Fruit fly (Drosophila melanogaster) whole organism, embryonic: ENCODE measurements around the gene Fatp1.
A peak's percentile ranks its signal among the peaks of the same experiment; 100 is the strongest.

Experiments
- Asciz ChIP-seq: fragments of 200-800 bp; sonication (Bioruptor generic); optimal IDR thresholded peaks from 2 replicates; lab custom pipeline; 2017; ENCODE audit warnings: missing biosample characterization, mild to moderate bottlenecking, missing genetic modification characterization, missing genetic modification reagents
- Awh ChIP-seq: fragments of 200-800 bp; sonication (Bioruptor generic); IDR thresholded peaks from 2 replicates; pipeline ENCODE4, ENCODE4 v1.3.6; 2022; ENCODE audit warnings: missing biosample characterization, missing genetic modification characterization
- B-H1 ChIP-seq: fragments of 200-800 bp; sonication (Bioruptor generic); IDR thresholded peaks from 3 replicates; pipeline ENCODE4 v1.3.6; 2022; ENCODE audit warnings: missing biosample characterization, missing genetic modification characterization
- Bgb ChIP-seq: fragments of 200-800 bp; sonication (Bioruptor generic); IDR thresholded peaks from 2 replicates; pipeline ENCODE4 v1.3.6; 2022; ENCODE audit warnings: missing biosample characterization, missing genetic modification characterization; ENCODE audit not compliant: partially characterized antibody
- CG10267 ChIP-seq: fragments of 200-800 bp; sonication (Bioruptor generic); optimal IDR thresholded peaks from 2 replicates; lab custom pipeline; 2018; ENCODE audit warnings: missing biosample characterization, mild to moderate bottlenecking, missing genetic modification characterization, moderate library complexity
- CG11247 ChIP-seq: fragments of 200-800 bp; sonication (Bioruptor generic); IDR thresholded peaks from 2 replicates; pipeline ENCODE4 v1.3.6; 2022; ENCODE audit warnings: missing biosample characterization, missing genetic modification characterization
- CG11696 ChIP-seq: fragments of 200-800 bp; sonication (Bioruptor generic); IDR thresholded peaks from 2 replicates; pipeline ENCODE4 v1.3.6; 2022; ENCODE audit warnings: missing biosample characterization, missing genetic modification characterization
- CG13624 ChIP-seq: fragments of 200-800 bp; sonication (Bioruptor generic); optimal IDR thresholded peaks from 2 replicates; lab custom pipeline; 2016; ENCODE audit warnings: missing biosample characterization, missing genetic modification characterization
- CG14050 ChIP-seq: fragments of 200-800 bp; sonication (Bioruptor generic); IDR thresholded peaks from 3 replicates; pipeline ENCODE4 v1.3.6; 2022; ENCODE audit warnings: missing biosample characterization, missing genetic modification characterization
- CG15601 ChIP-seq: fragments of 200-800 bp; sonication (Bioruptor generic); optimal IDR thresholded peaks from 3 replicates; lab custom pipeline; 2019; ENCODE audit warnings: missing biosample characterization, mild to moderate bottlenecking, missing genetic modification characterization, moderate library complexity
- CG16779 ChIP-seq: fragments of 200-800 bp; sonication (Bioruptor generic); IDR thresholded peaks from 2 replicates; pipeline ENCODE4 v1.3.6; 2022; ENCODE audit warnings: missing biosample characterization, missing genetic modification characterization
- CG18262 ChIP-seq: fragments of 200-800 bp; optimal IDR thresholded peaks from 3 replicates; lab custom pipeline; 2019; ENCODE audit warnings: missing biosample characterization, mild to moderate bottlenecking, missing genetic modification characterization, moderate library complexity
- CG32767 ChIP-seq: fragments of 200-800 bp; sonication (Bioruptor generic); IDR thresholded peaks from 2 replicates; pipeline ENCODE4 v1.3.6; 2022; ENCODE audit warnings: missing biosample characterization, missing genetic modification characterization
- CG33557 ChIP-seq: fragments of 200-800 bp; sonication (Bioruptor generic); optimal IDR thresholded peaks from 2 replicates; lab custom pipeline; 2019; ENCODE audit warnings: missing biosample characterization, mild to moderate bottlenecking, missing genetic modification characterization, moderate library complexity
- CG4404 ChIP-seq: fragments of 200-800 bp; sonication (Bioruptor generic); IDR thresholded peaks from 2 replicates; pipeline ENCODE4 v1.3.6; 2022; ENCODE audit warnings: missing biosample characterization, missing genetic modification characterization
- CG4854 ChIP-seq: fragments of 200-800 bp; sonication (Bioruptor generic); optimal IDR thresholded peaks from 2 replicates; lab custom pipeline; 2016; ENCODE audit warnings: missing biosample characterization, missing genetic modification characterization, inconsistent platforms
- CG6175 ChIP-seq: fragments of 200-800 bp; sonication (Bioruptor generic); IDR thresholded peaks from 3 replicates; pipeline ENCODE4 v1.3.6; 2022; ENCODE audit warnings: missing biosample characterization, missing genetic modification characterization
- CG7786 ChIP-seq: fragments of 200-800 bp; sonication (Bioruptor generic); optimal IDR thresholded peaks from 2 replicates; lab custom pipeline; 2016; ENCODE audit warnings: missing biosample characterization, missing genetic modification characterization
- CG8388 ChIP-seq: fragments of 200-800 bp; sonication (Bioruptor generic); optimal IDR thresholded peaks from 2 replicates; lab custom pipeline; 2019; ENCODE audit warnings: missing biosample characterization, mild to moderate bottlenecking, missing genetic modification characterization, moderate library complexity
- CHES-1-like ChIP-seq: fragments of 200-800 bp; sonication (Bioruptor generic); optimal IDR thresholded peaks from 2 replicates; lab custom pipeline; 2016; ENCODE audit warnings: missing biosample characterization, missing genetic modification characterization
- Doc2 ChIP-seq: fragments of 200-800 bp; sonication (Bioruptor generic); IDR thresholded peaks from 2 replicates; pipeline ENCODE4 v1.3.6; 2022; ENCODE audit warnings: missing biosample characterization, missing genetic modification characterization
- Fer1 ChIP-seq: fragments of 200-800 bp; sonication (Bioruptor generic); optimal IDR thresholded peaks from 2 replicates; lab custom pipeline; 2017; ENCODE audit warnings: missing biosample characterization, mild to moderate bottlenecking, missing genetic modification characterization
- Fer3 ChIP-seq: fragments of 200-800 bp; sonication (Bioruptor generic); optimal IDR thresholded peaks from 2 replicates; lab custom pipeline; 2018; ENCODE audit warnings: missing biosample characterization, mild to moderate bottlenecking, missing genetic modification characterization, moderate library complexity
- HmgD ChIP-seq: fragments of 200-800 bp; sonication (Bioruptor generic); optimal IDR thresholded peaks from 3 replicates; lab custom pipeline; 2016; ENCODE audit warnings: missing biosample characterization, missing genetic modification characterization
- Hmr ChIP-seq: fragments of 200-800 bp; sonication (Bioruptor generic); optimal IDR thresholded peaks from 3 replicates; lab custom pipeline; 2017; ENCODE audit warnings: mild to moderate bottlenecking, missing biosample characterization, missing genetic modification reagents, missing genetic modification characterization
- MBD-R2 ChIP-seq: fragments of 200-800 bp; sonication (Bioruptor generic); IDR thresholded peaks from 2 replicates; pipeline ENCODE4 v1.3.6; 2022; ENCODE audit warnings: missing biosample characterization, missing genetic modification characterization
- Nf-YA ChIP-seq: fragments of 200-800 bp; sonication (Bioruptor generic); IDR thresholded peaks from 2 replicates; pipeline ENCODE4 v1.3.6; 2022; ENCODE audit warnings: missing biosample characterization, missing genetic modification characterization
- Pdp1 ChIP-seq, 2 experiments: fragments of 200-800 bp; sonication (Bioruptor generic); optimal IDR thresholded peaks; 3 replicates each; lab custom pipeline; 2016; ENCODE audit warnings: missing biosample characterization in 2 of 2, missing genetic modification characterization in 2 of 2, mild to moderate bottlenecking in 1 of 2, moderate library complexity in 1 of 2
- Rfx ChIP-seq: fragments of 200-800 bp; sonication (Bioruptor generic); IDR thresholded peaks from 2 replicates; pipeline ENCODE4 v1.3.6; 2022; ENCODE audit warnings: missing biosample characterization, missing genetic modification characterization
- Scr ChIP-seq: fragments of 200-800 bp; sonication (Bioruptor generic); IDR thresholded peaks from 2 replicates; pipeline ENCODE4 v1.3.6; 2022; ENCODE audit warnings: missing biosample characterization, missing genetic modification characterization; ENCODE audit not compliant: partially characterized antibody
- Sox100B ChIP-seq: fragments of 200-800 bp; sonication (Bioruptor generic); optimal IDR thresholded peaks from 3 replicates; lab custom pipeline; 2018; ENCODE audit warnings: missing biosample characterization, mild to moderate bottlenecking, missing genetic modification characterization
- Sox102F ChIP-seq: fragments of 200-800 bp; sonication (Bioruptor generic); optimal IDR thresholded peaks from 2 replicates; lab custom pipeline; 2018; ENCODE audit warnings: missing biosample characterization, mild to moderate bottlenecking, missing genetic modification characterization, moderate library complexity
- Tbp ChIP-seq: fragments of >200 bp; optimal IDR thresholded peaks from 2 replicates; lab custom pipeline; 2018; ENCODE audit warnings: missing biosample characterization, missing genetic modification characterization
- abd-A ChIP-seq: fragments of 200-800 bp; sonication (Bioruptor generic); optimal IDR thresholded peaks from 3 replicates; lab custom pipeline; 2019; ENCODE audit warnings: missing biosample characterization, mild to moderate bottlenecking, missing genetic modification characterization, moderate library complexity
- amos ChIP-seq: fragments of 200-800 bp; sonication (Bioruptor generic); IDR thresholded peaks from 2 replicates; pipeline ENCODE4 v1.3.6; 2022; ENCODE audit warnings: missing biosample characterization, missing genetic modification characterization; ENCODE audit not compliant: partially characterized antibody
- chif ChIP-seq, 2 experiments: fragments of 200-800 bp; sonication (Bioruptor generic); optimal IDR thresholded peaks; 3 replicates each; lab custom pipeline; 2016; ENCODE audit warnings: missing biosample characterization in 2 of 2, missing genetic modification characterization in 2 of 2
- corto ChIP-seq: fragments of 200-800 bp; sonication (Bioruptor generic); optimal IDR thresholded peaks from 2 replicates; lab custom pipeline; 2016; ENCODE audit warnings: missing biosample characterization, mild to moderate bottlenecking, missing genetic modification characterization, moderate library complexity
- croc ChIP-seq: fragments of 200-800 bp; sonication (Bioruptor generic); conservative IDR thresholded peaks from 3 replicates; pipeline ENCODE4 v1.3.6; 2022; ENCODE audit warnings: missing biosample characterization, missing genetic modification characterization
- dmrt99B ChIP-seq: fragments of 200-800 bp; sonication (Bioruptor generic); optimal IDR thresholded peaks from 2 replicates; lab custom pipeline; 2018; ENCODE audit warnings: missing biosample characterization, mild to moderate bottlenecking, missing genetic modification characterization, moderate library complexity
- gem ChIP-seq: fragments of 200-800 bp; sonication (Bioruptor generic); optimal IDR thresholded peaks from 2 replicates; lab custom pipeline; 2019; ENCODE audit warnings: missing biosample characterization, mild to moderate bottlenecking, missing genetic modification characterization, moderate library complexity
- gsb ChIP-seq: fragments of 200-800 bp; sonication (Bioruptor generic); IDR thresholded peaks from 2 replicates; pipeline ENCODE4 v1.3.6; 2022; ENCODE audit warnings: missing biosample characterization, missing genetic modification characterization
- kah ChIP-seq: fragments of 200-800 bp; sonication (Bioruptor generic); optimal IDR thresholded peaks from 2 replicates; lab custom pipeline; 2018; ENCODE audit warnings: missing biosample characterization, mild to moderate bottlenecking, missing genetic modification characterization
- kay ChIP-seq: fragments of 200-800 bp; sonication (Bioruptor generic); optimal IDR thresholded peaks from 2 replicates; lab custom pipeline; 2016; ENCODE audit warnings: missing biosample characterization, missing genetic modification characterization
- lov ChIP-seq, 2 experiments: fragments of 200-800 bp in 1 of 2; fragments of >200 bp in 1 of 2; sonication (Bioruptor generic) in 1 of 2; IDR thresholded peaks in 1 of 2; optimal IDR thresholded peaks in 1 of 2; 2 replicates in 1 of 2; 3 replicates in 1 of 2; pipeline versions ENCODE4 v1.3.6 to Lab custom; 2017 to 2022; ENCODE audit warnings: missing biosample characterization in 1 of 2, missing genetic modification characterization in 1 of 2
- mirr ChIP-seq: fragments of 200-800 bp; sonication (Bioruptor generic); optimal IDR thresholded peaks from 3 replicates; lab custom pipeline; 2018; ENCODE audit warnings: missing biosample characterization, mild to moderate bottlenecking, missing genetic modification characterization
- pho ChIP-seq: fragments of 200-800 bp; sonication (Bioruptor generic); optimal IDR thresholded peaks from 2 replicates; lab custom pipeline; 2016; ENCODE audit warnings: missing biosample characterization, missing genetic modification characterization
- psq ChIP-seq: fragments of 200-800 bp; sonication (Bioruptor generic); optimal IDR thresholded peaks from 2 replicates; lab custom pipeline; 2017; ENCODE audit warnings: missing biosample characterization, missing genetic modification characterization
- slp2 ChIP-seq: fragments of 200-800 bp; sonication (Bioruptor generic); optimal IDR thresholded peaks from 2 replicates; lab custom pipeline; 2016; ENCODE audit warnings: missing biosample characterization, missing genetic modification characterization
- tap ChIP-seq: fragments of 200-800 bp; optimal IDR thresholded peaks from 3 replicates; lab custom pipeline; 2019; ENCODE audit warnings: missing biosample characterization, mild to moderate bottlenecking, missing genetic modification characterization, moderate library complexity
- vnd ChIP-seq: fragments of 200-800 bp; sonication (Bioruptor generic); IDR thresholded peaks from 3 replicates; pipeline ENCODE4 v1.3.6; 2022; ENCODE audit warnings: missing biosample characterization, missing genetic modification characterization; ENCODE audit not compliant: partially characterized antibody
- wek ChIP-seq: fragments of 200-800 bp; sonication (Bioruptor generic); optimal IDR thresholded peaks from 3 replicates; lab custom pipeline; 2018; ENCODE audit warnings: missing biosample characterization, mild to moderate bottlenecking, missing genetic modification characterization, moderate library complexity

Gene Fatp1

dm6 chr2L:10474268-10474678, 42.7 kb downstream of the Fatp1 start, which contains the start of gene RluA-1 (continued):
- no peak for TF ChIP-seq lov (optimal IDR thresholded peaks at IDR 0.05; lab: Kevin White, UChicago)
- peak; percentile 99 for TF ChIP-seq lov (GFP tag; IDR thresholded peaks at IDR 0.05; lab: Robert Waterston, UW)
- TF ChIP-seq tap (tag; lab: Kevin White, UChicago), result peak; percentile 99
- TF ChIP-seq Sox100B, result peak; percentile 98
- TF ChIP-seq CG32767 (GFP tag; lab: Robert Waterston, UW), result peak; percentile 99
- peak; percentile 68 for TF ChIP-seq slp2
- TF ChIP-seq CG7786 (GFP tag; lab: Kevin White, UChicago), result peak; percentile 87
- TF ChIP-seq pho (GFP tag; lab: Kevin White, UChicago), result peak; percentile 92
- peak; percentile 99 for TF ChIP-seq CG14050
- peak; percentile 53 for TF ChIP-seq Scr
- TF ChIP-seq vnd, result no peak; the same call in 1 of the 3 replicates
- TF ChIP-seq B-H1, result peak; percentile 99
- peak; percentile 98 for TF ChIP-seq CG6175 (GFP tag; lab: Robert Waterston, UW)
- TF ChIP-seq CG11247 (GFP tag; lab: Robert Waterston, UW), result peak; percentile 99
- peak; percentile 95 to 97 for TF ChIP-seq chif (GFP tag; optimal IDR thresholded peaks at IDR 0.05; lab: Kevin White, UChicago)
- TF ChIP-seq gsb (GFP tag; lab: Robert Waterston, UW), result peak; percentile 99
- peak; percentile 98 for TF ChIP-seq CG16779 (GFP tag; lab: Robert Waterston, UW)
- peak; percentile 89 for TF ChIP-seq CHES-1-like (GFP tag; lab: Kevin White, UChicago)
- peak; percentile 53 for TF ChIP-seq Bgb (GFP tag; lab: Robert Waterston, UW)
- peak; percentile 100 for TF ChIP-seq Sox102F (GFP tag; lab: Kevin White, UChicago)
- peak; percentile 92 for TF ChIP-seq abd-A (tag; lab: Kevin White, UChicago)
- no peak for TF ChIP-seq Tbp
- peak; percentile 100 for TF ChIP-seq CG18262 (tag; lab: Kevin White, UChicago)
- TF ChIP-seq kay (GFP tag; lab: Kevin White, UChicago), result peak; percentile 86
- TF ChIP-seq CG8388 (GFP tag; lab: Kevin White, UChicago), result peak; percentile 99
- peak; percentile 97 for TF ChIP-seq mirr (GFP tag; lab: Kevin White, UChicago)
- peak; percentile 97 for TF ChIP-seq CG10267 (tag; lab: Kevin White, UChicago)
- peak; percentile 95 for TF ChIP-seq Doc2
- TF ChIP-seq CG4404 (GFP tag; lab: Robert Waterston, UW), result peak; percentile 98
- TF ChIP-seq CG33557 (GFP tag; lab: Kevin White, UChicago), result peak; percentile 99
- peak; percentile 96 for TF ChIP-seq psq (GFP tag; lab: Kevin White, UChicago)

- TF ChIP-seq Awh (GFP tag; lab: Robert Waterston, UW), result no peak
- TF ChIP-seq Hmr, result peak; percentile 26
- no peak for TF ChIP-seq CG11696
- peak; percentile 36 for TF ChIP-seq wek (GFP tag; lab: Kevin White, UChicago)
- peak in 1 of 2 experiments; percentile 14 for TF ChIP-seq Pdp1 (GFP tag; optimal IDR thresholded peaks at IDR 0.05; lab: Kevin White, UChicago)
- no peak for TF ChIP-seq CG15601
- TF ChIP-seq Nf-YA (GFP tag; lab: Robert Waterston, UW), result no peak
- no peak for TF ChIP-seq croc (GFP tag; lab: Robert Waterston, UW)
- TF ChIP-seq Fer1 (GFP tag; lab: Kevin White, UChicago), result peak; percentile 4
- no peak for TF ChIP-seq Fer3 (tag; lab: Kevin White, UChicago)
- TF ChIP-seq dmrt99B (tag; lab: Kevin White, UChicago), result peak; percentile 18
- TF ChIP-seq CG4854 (GFP tag; lab: Kevin White, UChicago), result no peak
- no peak for TF ChIP-seq corto
- TF ChIP-seq Asciz (GFP tag; lab: Kevin White, UChicago), result peak; percentile 4
- TF ChIP-seq kah (GFP tag; lab: Kevin White, UChicago), result no peak
- TF ChIP-seq amos (GFP tag; lab: Robert Waterston, UW), result no peak
- peak; percentile 19; the same call in 1 of the 2 replicates for TF ChIP-seq Rfx (GFP tag; lab: Robert Waterston, UW)
- no peak for TF ChIP-seq CG13624 (GFP tag; lab: Kevin White, UChicago)
- peak; percentile 8 for TF ChIP-seq gem
- no peak for TF ChIP-seq MBD-R2 (GFP tag; lab: Robert Waterston, UW)
- no peak for TF ChIP-seq HmgD
These were observed 44.8 kb downstream of the Fatp1 start for dm6 chr2L:10472257-10472656.
